Fruit fly (Drosophila melanogaster) whole organism: Measurements from ENCODE around the gene Rpn9.

Experiments
- CG8478 ChIP-seq: fragments of >200 bp; optimal IDR thresholded peaks from 2 replicates; lab custom pipeline; 2018; ENCODE audit warnings: inconsistent platforms
- Dll ChIP-seq: fragments of >200 bp; optimal IDR thresholded peaks from 2 replicates; lab custom pipeline; 2017
- EcR ChIP-seq, 2 experiments: fragments of >200 bp; optimal IDR thresholded peaks; 2 replicates each; lab custom pipeline; 2017; ENCODE audit warnings: missing biosample characterization in 2 of 2, missing genetic modification characterization in 2 of 2, missing genetic modification reagents in 2 of 2
- pan ChIP-seq: fragments of >200 bp; optimal IDR thresholded peaks from 2 replicates; lab custom pipeline; 2017
- psq ChIP-seq: fragments of >200 bp; optimal IDR thresholded peaks from 2 replicates; lab custom pipeline; 2017
- usp ChIP-seq: fragments of >200 bp; optimal IDR thresholded peaks from 2 replicates; lab custom pipeline; 2017; ENCODE audit warnings: missing biosample characterization, missing genetic modification characterization, mixed read lengths

The Rpn9 gene

dm6 chr3R:23732990-23733512 lies at the start of gene Rpn9, which contains the start of gene Hmgcr:
Gene Rpn9 (minus strand): TSS chr3R:23733462.
Gene Hmgcr (plus strand): TSS chr3R:23733324.
- no peak for TF ChIP-seq usp (GFP tag; lab: Kevin White, UChicago)
- no peak for TF ChIP-seq pan (lab: Kevin White, UChicago)
- TF ChIP-seq EcR (GFP tag; optimal IDR thresholded peaks at IDR 0.05; lab: Kevin White, UChicago), result no peak
- TF ChIP-seq psq (lab: Kevin White, UChicago), result no peak
- no peak for TF ChIP-seq Dll (lab: Kevin White, UChicago)
- TF ChIP-seq CG8478 (lab: Kevin White, UChicago), result no peak

DNA sequence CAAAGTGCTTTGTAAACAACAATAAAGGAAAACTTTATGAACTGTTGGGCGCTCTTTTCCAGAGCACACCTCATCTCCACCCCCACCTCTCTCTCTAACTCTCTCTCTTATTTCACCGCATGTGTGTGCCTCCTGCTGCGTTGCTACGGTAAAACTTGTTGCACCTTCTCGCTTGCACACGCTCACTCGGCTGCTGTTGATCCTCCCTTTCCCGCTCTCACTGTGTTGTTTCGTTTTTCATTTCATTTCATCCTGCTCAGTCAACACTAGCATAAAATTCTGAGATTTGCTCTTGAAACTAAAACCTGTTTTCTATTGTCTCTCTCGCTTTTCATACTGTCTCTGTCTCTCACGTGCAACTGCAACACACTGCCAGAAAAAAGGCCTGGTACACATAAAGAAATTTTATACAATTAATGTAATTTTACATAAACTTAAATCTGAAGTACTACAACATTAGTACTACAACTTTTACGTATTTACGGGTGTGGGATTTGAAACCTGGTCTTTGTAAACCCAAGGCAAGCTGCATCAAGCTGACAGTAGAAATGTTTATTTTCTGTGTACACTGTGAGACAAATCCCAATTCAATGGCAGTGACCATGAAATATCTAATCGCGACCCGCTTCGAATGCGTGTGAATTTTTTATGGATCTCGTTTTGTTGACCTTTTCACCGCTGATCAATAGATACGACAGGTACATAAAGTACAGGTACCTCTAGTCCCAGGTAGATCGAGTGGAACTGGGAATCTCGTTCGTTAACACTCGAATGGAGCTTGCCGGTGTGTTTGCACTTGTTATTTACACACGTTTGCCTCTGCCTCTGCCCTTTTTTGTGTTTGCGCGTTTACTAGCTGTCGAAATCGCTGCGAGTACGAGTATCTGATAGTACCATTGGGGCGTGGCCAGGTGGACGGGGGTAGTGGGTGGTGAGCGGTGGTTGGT lies 49.5 kb upstream of the Rpn9 start:
- TF ChIP-seq usp (GFP tag; lab: Kevin White, UChicago) (no peak), Dll (lab: Kevin White, UChicago) (no peak), EcR (GFP tag; optimal IDR thresholded peaks at IDR 0.05; lab: Kevin White, UChicago) (no peak), CG8478 (lab: Kevin White, UChicago) (no peak), pan (lab: Kevin White, UChicago) (no peak), psq (lab: Kevin White, UChicago) (no peak)

dm6 chr3R:23781466-23781935 lies 48.2 kb upstream of the Rpn9 start, which contains the start of the genes Nup98-96 and mbc:
Gene Nup98-96 (minus strand): TSS chr3R:23781621.
Gene mbc (plus strand): TSS chr3R:23781765.
- TF ChIP-seq CG8478 (lab: Kevin White, UChicago) (no peak), Dll (lab: Kevin White, UChicago) (no peak), EcR (GFP tag; optimal IDR thresholded peaks at IDR 0.05; lab: Kevin White, UChicago) (no peak), usp (GFP tag; lab: Kevin White, UChicago) (no peak), psq (lab: Kevin White, UChicago) (no peak), pan (lab: Kevin White, UChicago) (no peak)

dm6 chr3R:23780757-23781156 lies 47.5 kb upstream of the Rpn9 start:
- TF ChIP-seq CG8478 (lab: Kevin White, UChicago), result no peak

dm6 chr3R:23773610-23774364 lies 40.5 kb upstream of the Rpn9 start, which contains the start of gene CG10208:
Gene CG10208 (minus strand): TSS chr3R:23774127.
- TF ChIP-seq CG8478 (lab: Kevin White, UChicago) (no peak), psq (lab: Kevin White, UChicago) (no peak), EcR (GFP tag; optimal IDR thresholded peaks at IDR 0.05; lab: Kevin White, UChicago) (no peak), pan (lab: Kevin White, UChicago) (no peak)

DNA sequence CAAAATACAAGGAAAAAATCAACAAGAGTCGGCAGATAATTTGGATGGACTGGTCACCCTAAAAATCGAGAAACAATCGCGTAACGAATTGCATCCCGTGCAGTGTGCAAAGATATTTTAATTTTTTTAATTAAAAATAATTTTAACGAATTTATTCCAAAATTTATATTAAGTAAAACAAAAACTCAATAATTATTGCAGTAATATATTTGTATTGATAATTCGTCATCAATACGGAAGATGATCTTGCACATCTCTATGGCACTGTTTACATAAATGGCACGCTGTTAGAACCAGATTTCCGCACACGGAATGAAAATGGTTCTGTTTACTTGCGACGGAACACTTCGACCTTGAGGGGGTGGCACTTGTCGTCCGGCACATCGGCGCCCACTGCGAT lies 39.5 kb upstream of the Rpn9 start, which contains the start of gene tst:
TSS of gene tst (minus strand) at position 52 of the 400 bp plus-strand sequence.
- TF ChIP-seq CG8478 (lab: Kevin White, UChicago), result no peak
- TF ChIP-seq psq (lab: Kevin White, UChicago), result no peak
- TF ChIP-seq Dll (lab: Kevin White, UChicago), result no peak
- no peak for TF ChIP-seq usp (GFP tag; lab: Kevin White, UChicago)
- no peak for TF ChIP-seq EcR (GFP tag; optimal IDR thresholded peaks at IDR 0.05; lab: Kevin White, UChicago)

dm6 chr3R:23767417-23767853 lies 34.2 kb upstream of the Rpn9 start, which contains the start of the genes CG10214 and CG10375:
Gene CG10214 (minus strand): TSS chr3R:23767488.
Gene CG10375 (plus strand): TSS chr3R:23767712.
- TF ChIP-seq Dll (lab: Kevin White, UChicago), result no peak
- no peak for TF ChIP-seq pan (lab: Kevin White, UChicago)
- TF ChIP-seq CG8478 (lab: Kevin White, UChicago), result no peak
- TF ChIP-seq usp (GFP tag; lab: Kevin White, UChicago), result no peak
- no peak for TF ChIP-seq psq (lab: Kevin White, UChicago)

DNA sequence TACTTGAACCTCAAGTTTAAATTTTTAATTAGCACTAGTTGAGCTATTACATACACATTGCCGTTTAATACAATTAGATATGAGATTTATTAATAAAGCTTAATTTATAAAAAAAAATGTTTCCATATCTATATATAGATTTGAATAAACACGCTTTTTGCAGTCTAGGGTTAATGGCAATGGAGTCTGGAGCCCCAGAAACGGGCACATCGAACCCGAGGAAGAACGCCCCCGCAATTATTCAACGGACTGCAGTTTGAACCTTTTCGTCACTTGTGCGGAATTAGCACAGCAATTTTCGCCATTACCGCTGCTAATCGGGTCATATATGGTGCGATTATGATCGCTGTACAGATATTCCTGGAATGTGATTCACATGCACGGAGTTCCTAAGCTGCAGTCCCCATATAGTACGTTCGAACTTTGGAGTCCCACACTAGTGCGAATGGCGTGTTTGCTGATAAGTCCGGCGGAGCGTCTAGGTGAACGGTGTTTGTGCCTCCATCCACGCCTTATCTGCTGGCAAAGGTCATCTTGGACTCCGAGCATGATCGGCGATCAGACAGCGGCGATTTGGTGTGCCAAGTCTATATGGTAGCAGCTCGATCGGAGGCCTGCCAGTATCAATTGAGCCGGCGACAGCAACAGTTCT lies 30.5 kb upstream of the Rpn9 start, which contains the start of gene Lsd-1:
TSS of gene Lsd-1 (plus strand) at position 236 of the 652 bp plus-strand sequence.
- TF ChIP-seq EcR (GFP tag; optimal IDR thresholded peaks at IDR 0.05; lab: Kevin White, UChicago), result no peak
- no peak for TF ChIP-seq CG8478 (lab: Kevin White, UChicago)
- no peak for TF ChIP-seq Dll (lab: Kevin White, UChicago)
- TF ChIP-seq psq (lab: Kevin White, UChicago), result no peak
- TF ChIP-seq usp (GFP tag; lab: Kevin White, UChicago), result no peak
- no peak for TF ChIP-seq pan (lab: Kevin White, UChicago)

- no peak for TF ChIP-seq psq (lab: Kevin White, UChicago)
- no peak for TF ChIP-seq CG8478 (lab: Kevin White, UChicago)
- TF ChIP-seq EcR (GFP tag; optimal IDR thresholded peaks at IDR 0.05; lab: Kevin White, UChicago), result no peak
These were observed 29.8 kb upstream of the Rpn9 start, which contains the start of gene udt for dm6 chr3R:23763015-23763414. Gene udt (minus strand): TSS chr3R:23763263.
